Fruit fly (Drosophila melanogaster): Measurements from ENCODE around the gene CG42259.

The CG42259 gene

DNA sequence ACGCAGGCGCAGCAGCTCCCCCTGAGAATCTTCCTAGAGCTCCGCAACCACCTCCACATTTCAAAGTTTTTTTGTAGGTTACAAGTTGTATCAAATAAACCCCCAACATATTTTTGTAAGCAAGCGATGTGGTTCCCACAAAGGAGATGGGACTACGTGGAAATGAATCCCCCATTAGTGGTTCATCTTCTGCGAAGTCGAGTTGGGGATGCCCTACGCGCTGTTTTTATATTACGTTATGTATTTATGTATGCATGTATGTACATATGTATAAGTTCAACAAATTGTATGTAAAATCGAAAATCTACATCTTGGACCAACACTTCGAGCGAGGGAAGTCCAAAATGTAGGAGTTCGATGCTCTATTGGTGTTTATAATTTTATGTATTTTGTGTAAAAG is at the start of gene CG42259:
TSS of gene CG42259 (plus strand) at position 301 of the 400 bp plus-strand sequence.
- no peak for TF ChIP-seq noc (tag; optimal IDR thresholded peaks at IDR 0.05)

DNA sequence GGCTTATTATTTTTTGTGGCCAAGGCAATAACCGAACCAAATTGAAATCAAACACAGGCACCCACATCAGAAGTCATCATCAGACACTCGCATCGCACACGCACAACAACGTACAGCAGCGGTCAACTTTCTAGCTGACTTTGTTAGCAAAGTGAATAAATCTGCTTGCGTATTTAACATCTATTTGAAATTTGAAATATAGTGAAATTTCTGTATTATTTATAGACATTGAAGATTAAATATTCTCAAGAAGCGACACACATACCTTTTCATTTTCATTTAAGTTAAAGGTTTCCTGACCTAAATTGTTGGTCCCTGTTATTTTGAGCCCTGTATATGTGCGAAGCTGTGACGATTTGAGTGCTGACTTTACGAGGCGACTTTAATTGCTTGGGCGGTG is 47.1 kb upstream of the CG42259 start:
- no peak for TF ChIP-seq noc (tag; optimal IDR thresholded peaks at IDR 0.05)

DNA sequence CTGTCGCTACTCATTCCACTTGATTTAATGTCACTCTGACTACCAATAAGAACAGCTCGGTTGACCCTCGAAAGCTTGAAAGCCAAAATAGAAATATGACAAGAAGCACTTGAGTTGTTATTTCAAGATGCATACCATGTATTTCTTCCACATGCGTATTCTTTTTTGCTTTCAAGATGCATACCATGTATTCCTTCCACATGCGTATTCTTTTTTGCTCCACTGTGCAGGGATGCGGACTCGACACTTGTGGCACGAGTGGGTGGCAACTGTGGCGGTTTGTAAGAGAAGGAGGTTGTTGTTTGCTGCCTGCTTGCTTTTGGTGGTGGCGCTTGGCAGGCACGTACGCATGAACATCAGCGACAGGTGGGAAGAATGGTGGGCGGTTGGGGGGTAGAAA is 39.8 kb upstream of the CG42259 start:
- TF ChIP-seq noc (tag; optimal IDR thresholded peaks at IDR 0.05), result no peak

dm6 chrX:1009468-1010259 is 36.4 kb upstream of the CG42259 start:
- no peak for TF ChIP-seq noc (tag; optimal IDR thresholded peaks at IDR 0.05)

dm6 chrX:1011543-1012085 is 34.4 kb upstream of the CG42259 start, which contains the start of the genes TfIIA-S-2 and CG14631:
Gene TfIIA-S-2, minus strand, starts transcription at chrX:1011643.
Gene CG14631, plus strand, starts transcription at chrX:1012035.
- no peak for TF ChIP-seq noc (tag; optimal IDR thresholded peaks at IDR 0.05)

dm6 chrX:1026511-1026910 is 19.5 kb upstream of the CG42259 start, which contains the start of the genes CG32814, CG11638 and CG3021:
Gene CG32814, minus strand, starts transcription at chrX:1026700.
Gene CG11638, minus strand, starts transcription at chrX:1026703.
Gene CG3021, plus strand, starts transcription at chrX:1026791.
- TF ChIP-seq noc (tag; optimal IDR thresholded peaks at IDR 0.05), result no peak

dm6 chrX:1030478-1030877 is 15.5 kb upstream of the CG42259 start, which contains the start of the genes Cdc45 and Rpp21:
Gene Cdc45, minus strand, starts transcription at chrX:1030556.
Gene Rpp21, plus strand, starts transcription at chrX:1030758.
- no peak for TF ChIP-seq noc (tag; optimal IDR thresholded peaks at IDR 0.05)

DNA sequence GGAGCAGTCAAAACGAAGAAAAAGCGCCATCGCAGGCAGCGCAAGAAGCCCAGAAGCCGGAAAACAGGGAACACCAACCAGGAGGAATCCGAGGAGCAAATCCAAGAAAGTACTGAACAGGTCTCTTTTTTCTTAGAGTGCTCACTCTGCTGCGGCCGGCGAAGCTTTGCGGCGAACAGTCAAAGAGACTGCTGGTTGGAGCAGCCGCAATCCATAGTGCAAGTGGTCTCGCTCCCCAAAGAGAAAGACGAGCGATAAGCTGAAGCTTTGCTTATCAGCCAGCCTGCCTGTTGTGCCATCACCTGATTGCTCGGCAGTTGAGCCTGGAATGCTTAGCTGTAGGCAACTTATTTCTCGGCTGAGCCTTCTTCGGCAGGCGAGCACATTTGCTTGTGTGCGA is 14.8 kb upstream of the CG42259 start, which contains the start of gene CG14630:
TSS of gene CG14630 (plus strand) at position 301 of the 400 bp plus-strand sequence.
- peak; percentile 38 for TF ChIP-seq noc (tag; optimal IDR thresholded peaks at IDR 0.05)

dm6 chrX:1033066-1033465 is 13.0 kb upstream of the CG42259 start:
- no peak for TF ChIP-seq noc (tag; optimal IDR thresholded peaks at IDR 0.05)

dm6 chrX:1041407-1042038 is 4.5 kb upstream of the CG42259 start:
- peak; percentile 40 for TF ChIP-seq noc (tag; optimal IDR thresholded peaks at IDR 0.05)

- no peak for TF ChIP-seq noc (tag; optimal IDR thresholded peaks at IDR 0.05)
Observed at dm6 chrX:1047695-1048094, 1.7 kb downstream of the CG42259 start.

DNA sequence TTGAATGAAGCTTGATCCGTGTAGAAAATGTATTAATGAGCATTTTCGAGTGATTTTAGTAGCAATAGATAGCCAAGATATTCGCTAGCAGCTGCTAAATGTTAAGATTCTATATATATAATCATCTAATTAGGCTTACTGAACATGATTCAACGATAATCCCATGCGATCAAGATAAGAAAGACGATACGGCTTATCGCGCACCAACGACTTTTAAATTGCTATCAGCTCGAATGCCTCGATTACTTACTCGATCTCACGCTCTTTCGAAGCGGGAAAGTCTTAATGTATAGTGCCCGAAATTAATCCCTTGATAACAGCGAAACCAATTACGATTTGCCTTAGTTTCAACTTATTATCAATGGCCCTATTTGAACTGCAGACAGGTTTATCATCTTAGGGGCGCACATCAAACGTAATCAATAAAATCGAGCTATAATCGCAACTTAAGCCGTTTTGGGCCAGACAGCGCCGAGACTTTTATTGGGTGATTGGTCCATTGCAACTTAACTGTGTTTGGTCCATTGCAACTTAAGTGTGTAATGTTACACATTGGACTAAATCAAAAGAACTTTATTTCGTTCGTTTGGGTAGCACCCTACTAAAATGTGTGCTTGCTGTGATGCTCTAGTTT is 4.7 kb downstream of the CG42259 start:
- TF ChIP-seq noc (tag; optimal IDR thresholded peaks at IDR 0.05), result peak; percentile 3

dm6 chrX:1051251-1051629 is 5.2 kb downstream of the CG42259 start, which contains the start of gene CG14629:
Gene CG14629, plus strand, starts transcription at chrX:1051525.
- no peak for TF ChIP-seq noc (tag; optimal IDR thresholded peaks at IDR 0.05)

DNA sequence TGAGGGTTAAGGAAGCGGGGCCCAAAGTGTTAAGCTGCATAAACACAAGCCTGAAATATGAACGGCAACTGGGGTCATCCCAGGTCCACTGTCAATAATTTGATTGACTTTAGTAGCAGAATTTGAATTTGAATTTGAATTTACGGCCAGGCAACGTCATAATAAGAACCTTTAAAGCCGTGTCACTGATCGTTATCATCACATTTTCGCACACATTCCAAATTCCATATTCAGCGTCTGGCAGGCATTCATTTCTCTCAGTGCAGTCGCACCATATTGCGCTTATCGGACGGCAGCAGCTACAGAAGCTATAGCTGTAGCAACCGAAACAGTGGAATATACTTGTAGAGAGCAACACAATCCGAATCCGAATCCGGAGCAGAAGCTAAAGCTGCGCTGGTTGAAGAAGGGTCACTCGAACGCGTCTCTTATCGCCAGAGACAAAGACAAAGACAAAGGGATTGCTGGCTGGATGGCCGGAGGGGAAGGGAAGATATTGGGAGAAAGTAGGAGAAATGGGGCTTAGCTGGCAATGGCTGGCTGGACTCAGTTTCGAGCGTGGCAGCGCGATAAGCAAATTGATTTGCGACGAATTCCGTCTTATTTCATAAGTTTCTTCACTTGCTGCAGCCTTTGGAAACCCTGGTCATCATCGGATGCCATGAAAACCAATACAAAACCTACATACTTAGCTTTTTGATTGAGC is 6.8 kb downstream of the CG42259 start:
- peak; percentile 50 for TF ChIP-seq noc (tag; optimal IDR thresholded peaks at IDR 0.05)

DNA sequence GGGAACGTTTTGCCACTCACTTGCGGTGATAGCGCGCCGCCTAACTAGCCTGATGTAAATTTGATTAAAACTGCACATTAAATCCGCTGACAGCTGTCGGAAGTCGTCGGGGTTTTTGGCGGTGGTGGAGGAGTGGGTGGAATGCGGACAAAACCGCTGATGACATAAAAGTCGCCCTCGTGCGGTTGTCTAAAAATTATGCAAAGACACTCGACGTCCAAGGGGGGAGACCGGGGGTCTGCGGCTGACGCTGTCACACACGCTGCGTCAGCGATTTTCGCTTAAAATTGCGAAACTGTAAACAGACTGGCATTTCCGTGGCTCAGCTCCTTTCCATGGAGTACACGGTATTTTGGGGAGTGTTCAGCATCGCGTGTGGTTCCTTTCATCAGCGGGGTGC is 10.3 kb downstream of the CG42259 start:
- TF ChIP-seq noc (tag; optimal IDR thresholded peaks at IDR 0.05), result no peak
